Fruit fly (Drosophila melanogaster): ENCODE data around the gene CG31898.

DNA sequence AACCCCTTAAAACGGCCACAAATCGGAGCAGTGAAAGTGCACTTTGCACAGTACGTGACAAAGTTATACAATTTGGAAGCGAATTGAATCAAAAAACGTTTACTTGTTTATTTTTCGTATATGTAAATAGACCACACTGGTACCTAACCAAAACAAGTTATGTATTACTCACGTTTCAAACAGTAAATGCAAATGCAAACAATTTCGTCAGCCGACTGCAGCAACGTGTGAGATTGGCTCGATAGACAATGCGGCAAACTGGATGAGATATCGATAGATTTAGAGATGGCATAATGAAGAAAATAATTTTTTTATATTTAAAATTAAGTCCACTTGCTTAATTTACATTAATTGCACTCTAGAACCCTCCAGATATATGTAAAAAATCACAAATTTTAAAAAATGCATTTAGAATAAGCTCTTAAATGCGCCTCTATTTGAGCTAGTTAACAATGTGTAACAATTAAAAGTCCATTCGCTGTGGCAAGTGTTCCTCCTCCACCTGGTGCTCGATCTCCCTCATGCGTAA is 18.6 kb upstream of the CG31898 start, which contains the start of gene AlaRS:
- no peak for TF ChIP-seq CTCF (optimal IDR thresholded peaks at IDR 0.05)
- TF ChIP-seq CG8478 (optimal IDR thresholded peaks at IDR 0.05), result no peak

All from S2 (cell line).